Fruit fly (Drosophila melanogaster) whole organism, embryonic: ENCODE results near the gene Cpr65Av.

Experiments used
- Adf1 ChIP-seq: fragments of 200-800 bp; sonication (Bioruptor generic); IDR thresholded peaks from 2 replicates; pipeline ENCODE4 v1.3.6; 2022; ENCODE audit warnings: missing biosample characterization, missing genetic modification characterization
- Atf-2 ChIP-seq: fragments of 200-800 bp; sonication (Bioruptor generic); optimal IDR thresholded peaks from 2 replicates; lab custom pipeline; 2016; ENCODE audit warnings: missing biosample characterization, missing genetic modification characterization
- CG11695 ChIP-seq: fragments of 200-800 bp; sonication (Bioruptor generic); IDR thresholded peaks from 3 replicates; pipeline ENCODE4 v1.3.6; 2022; ENCODE audit warnings: missing biosample characterization, missing genetic modification characterization
- CG12219 ChIP-seq: fragments of 200-800 bp; sonication (Bioruptor generic); optimal IDR thresholded peaks from 3 replicates; lab custom pipeline; 2018; ENCODE audit warnings: missing biosample characterization, mild to moderate bottlenecking, missing genetic modification characterization
- CG12299 ChIP-seq: fragments of 200-800 bp; sonication (Bioruptor generic); optimal IDR thresholded peaks from 2 replicates; lab custom pipeline; 2018; ENCODE audit warnings: missing biosample characterization, mild to moderate bottlenecking, missing genetic modification characterization
- CG13424 ChIP-seq: fragments of 200-800 bp; sonication (Bioruptor generic); optimal IDR thresholded peaks from 2 replicates; lab custom pipeline; 2019; ENCODE audit warnings: missing biosample characterization, mild to moderate bottlenecking, missing genetic modification characterization, moderate library complexity
- CG15479 ChIP-seq: fragments of 200-800 bp; sonication (Bioruptor generic); optimal IDR thresholded peaks from 3 replicates; lab custom pipeline; 2019; ENCODE audit warnings: missing biosample characterization, mild to moderate bottlenecking, missing genetic modification characterization, moderate library complexity
- CG1603 ChIP-seq: fragments of 200-800 bp; sonication (Bioruptor generic); optimal IDR thresholded peaks from 2 replicates; lab custom pipeline; 2019; ENCODE audit warnings: missing biosample characterization, mild to moderate bottlenecking, missing genetic modification characterization, moderate library complexity
- CG17361 ChIP-seq: fragments of 200-800 bp; sonication (Bioruptor generic); IDR thresholded peaks from 3 replicates; pipeline ENCODE4 v1.3.6; 2022; ENCODE audit warnings: missing biosample characterization, missing genetic modification characterization
- CG17385 ChIP-seq: fragments of 200-800 bp; sonication (Bioruptor generic); optimal IDR thresholded peaks from 3 replicates; lab custom pipeline; 2018; ENCODE audit warnings: missing biosample characterization, mild to moderate bottlenecking, missing genetic modification characterization
- CG34376 ChIP-seq: fragments of 200-800 bp; sonication (Bioruptor generic); optimal IDR thresholded peaks from 2 replicates; lab custom pipeline; 2018; ENCODE audit warnings: missing biosample characterization, mild to moderate bottlenecking, missing genetic modification characterization
- CG6765 ChIP-seq: fragments of 200-800 bp; sonication (Bioruptor generic); optimal IDR thresholded peaks from 3 replicates; lab custom pipeline; 2017; ENCODE audit warnings: missing biosample characterization, mild to moderate bottlenecking, missing genetic modification characterization
- CG6854 ChIP-seq: fragments of 200-800 bp; sonication (Bioruptor generic); optimal IDR thresholded peaks from 3 replicates; lab custom pipeline; 2017; ENCODE audit warnings: missing biosample characterization, mild to moderate bottlenecking, missing genetic modification characterization
- CG7839 ChIP-seq: fragments of 200-800 bp; sonication (Bioruptor generic); optimal IDR thresholded peaks from 3 replicates; lab custom pipeline; 2018; ENCODE audit warnings: missing biosample characterization, mild to moderate bottlenecking, missing genetic modification characterization, moderate library complexity
- CG7928 ChIP-seq: fragments of 200-800 bp; sonication (Bioruptor generic); optimal IDR thresholded peaks from 2 replicates; lab custom pipeline; 2017; ENCODE audit warnings: missing biosample characterization, mild to moderate bottlenecking, missing genetic modification characterization
- Chrac-16 ChIP-seq: fragments of 200-800 bp; sonication (Bioruptor generic); optimal IDR thresholded peaks from 3 replicates; lab custom pipeline; 2016; ENCODE audit warnings: missing biosample characterization, missing genetic modification characterization
- Eip74EF ChIP-seq, 2 experiments: fragments of 200-800 bp in 1 of 2; fragments of >200 bp in 1 of 2; sonication (Bioruptor generic) in 1 of 2; optimal IDR thresholded peaks; 2 replicates each; lab custom pipeline; 2017 to 2019; ENCODE audit warnings: missing biosample characterization in 2 of 2, missing genetic modification characterization in 2 of 2, mild to moderate bottlenecking in 1 of 2, moderate library complexity in 1 of 2
- Fer3 ChIP-seq: fragments of 200-800 bp; sonication (Bioruptor generic); optimal IDR thresholded peaks from 2 replicates; lab custom pipeline; 2018; ENCODE audit warnings: missing biosample characterization, mild to moderate bottlenecking, missing genetic modification characterization, moderate library complexity
- GATAe ChIP-seq: fragments of 200-800 bp; sonication (Bioruptor generic); conservative IDR thresholded peaks from 2 replicates; pipeline ENCODE4 v1.3.6; 2022; ENCODE audit warnings: missing biosample characterization, missing genetic modification characterization
- Gug ChIP-seq: fragments of 200-800 bp; sonication (Bioruptor generic); IDR thresholded peaks from 4 replicates; pipeline ENCODE4 v1.3.6; 2022; ENCODE audit warnings: missing biosample characterization, missing genetic modification characterization
- H15 ChIP-seq: fragments of 200-800 bp; sonication (Bioruptor generic); IDR thresholded peaks from 3 replicates; pipeline ENCODE4 v1.3.6; 2022; ENCODE audit warnings: missing biosample characterization, missing genetic modification characterization
- HmgD ChIP-seq: fragments of 200-800 bp; sonication (Bioruptor generic); optimal IDR thresholded peaks from 3 replicates; lab custom pipeline; 2016; ENCODE audit warnings: missing biosample characterization, missing genetic modification characterization
- Kr ChIP-seq: fragments of 200-800 bp; sonication (Bioruptor generic); optimal IDR thresholded peaks from 2 replicates; lab custom pipeline; 2017; ENCODE audit warnings: missing biosample characterization, mild to moderate bottlenecking, missing genetic modification characterization
- MTF-1 ChIP-seq: fragments of 200-800 bp; sonication (Bioruptor generic); optimal IDR thresholded peaks from 2 replicates; lab custom pipeline; 2018; ENCODE audit warnings: missing biosample characterization, mild to moderate bottlenecking, missing genetic modification characterization, borderline replicate concordance
- Meics ChIP-seq: fragments of 200-800 bp; sonication (Bioruptor generic); optimal IDR thresholded peaks from 2 replicates; lab custom pipeline; 2017; ENCODE audit warnings: missing biosample characterization, mild to moderate bottlenecking, missing genetic modification characterization
- NC2α ChIP-seq: fragments of 200-800 bp; sonication (Bioruptor generic); optimal IDR thresholded peaks from 2 replicates; lab custom pipeline; 2016; ENCODE audit warnings: missing biosample characterization, missing genetic modification characterization
- Neu2 ChIP-seq: fragments of 200-800 bp; sonication (Bioruptor generic); optimal IDR thresholded peaks from 3 replicates; lab custom pipeline; 2016; ENCODE audit warnings: missing biosample characterization, missing genetic modification characterization, borderline replicate concordance
- Nf-YB ChIP-seq: fragments of 200-800 bp; sonication (Bioruptor generic); optimal IDR thresholded peaks from 3 replicates; lab custom pipeline; 2019; ENCODE audit warnings: missing biosample characterization, mild to moderate bottlenecking, missing genetic modification characterization, moderate library complexity
- PHDP ChIP-seq: fragments of 200-800 bp; sonication (Bioruptor generic); optimal IDR thresholded peaks from 3 replicates; lab custom pipeline; 2018; ENCODE audit warnings: missing biosample characterization, mild to moderate bottlenecking, missing genetic modification characterization, moderate library complexity
- Vsx1 ChIP-seq: fragments of 200-800 bp; sonication (Bioruptor generic); optimal IDR thresholded peaks from 2 replicates; lab custom pipeline; 2017; ENCODE audit warnings: missing biosample characterization, mild to moderate bottlenecking, missing genetic modification characterization, missing genetic modification reagents
- ash1 ChIP-seq: fragments of 200-800 bp; sonication (Bioruptor generic); optimal IDR thresholded peaks from 2 replicates; lab custom pipeline; 2018; ENCODE audit warnings: missing biosample characterization, mild to moderate bottlenecking, missing genetic modification characterization
- bsh ChIP-seq, 2 experiments: fragments of 200-800 bp; sonication (Bioruptor generic); optimal IDR thresholded peaks; 2 replicates each; lab custom pipeline; 2017 to 2018; ENCODE audit warnings: mild to moderate bottlenecking in 2 of 2, missing biosample characterization in 2 of 2, missing genetic modification characterization in 2 of 2, moderate library complexity in 1 of 2
- dmrt11E ChIP-seq: fragments of 200-800 bp; sonication (Bioruptor generic); optimal IDR thresholded peaks from 3 replicates; lab custom pipeline; 2018; ENCODE audit warnings: missing biosample characterization, mild to moderate bottlenecking, missing genetic modification characterization, moderate library complexity
- ewg ChIP-seq: fragments of 200-800 bp; sonication (Bioruptor generic); optimal IDR thresholded peaks from 3 replicates; lab custom pipeline; 2017; ENCODE audit warnings: mild to moderate bottlenecking, missing biosample characterization, missing genetic modification reagents, missing genetic modification characterization
- fd64A ChIP-seq: fragments of 200-800 bp; sonication (Bioruptor generic); optimal IDR thresholded peaks from 3 replicates; lab custom pipeline; 2018; ENCODE audit warnings: missing biosample characterization, mild to moderate bottlenecking, missing genetic modification characterization
- grn ChIP-seq: fragments of 200-800 bp; sonication (Bioruptor generic); optimal IDR thresholded peaks from 3 replicates; lab custom pipeline; 2017; ENCODE audit warnings: missing biosample characterization, missing genetic modification characterization
- ham ChIP-seq: fragments of 200-800 bp; sonication (Bioruptor generic); IDR thresholded peaks from 2 replicates; pipeline ENCODE4 v1.3.6; 2022; ENCODE audit warnings: missing biosample characterization, missing genetic modification characterization
- hkb ChIP-seq, 2 experiments: fragments of 200-800 bp in 1 of 2; fragments of >200 bp in 1 of 2; sonication (Bioruptor generic) in 1 of 2; IDR thresholded peaks in 1 of 2; optimal IDR thresholded peaks in 1 of 2; 2 replicates each; pipeline versions ENCODE4 v1.3.6 to Lab custom; 2017 to 2022; ENCODE audit warnings: missing biosample characterization in 1 of 2, missing genetic modification characterization in 1 of 2
- mld ChIP-seq: fragments of 200-800 bp; sonication (Bioruptor generic); IDR thresholded peaks from 3 replicates; pipeline ENCODE4 v1.3.6; 2022; ENCODE audit warnings: missing biosample characterization, missing genetic modification characterization; ENCODE audit not compliant: partially characterized antibody
- nmo ChIP-seq: fragments of 200-800 bp; sonication (Bioruptor generic); optimal IDR thresholded peaks from 2 replicates; lab custom pipeline; 2018; ENCODE audit warnings: missing biosample characterization, mild to moderate bottlenecking, missing genetic modification characterization, moderate library complexity
- odd ChIP-seq: fragments of 200-800 bp; sonication (Bioruptor generic); optimal IDR thresholded peaks from 2 replicates; lab custom pipeline; 2017; ENCODE audit warnings: missing biosample characterization, mild to moderate bottlenecking, missing genetic modification characterization
- pho ChIP-seq: fragments of 200-800 bp; sonication (Bioruptor generic); optimal IDR thresholded peaks from 2 replicates; lab custom pipeline; 2016; ENCODE audit warnings: missing biosample characterization, missing genetic modification characterization
- phol ChIP-seq: fragments of 200-800 bp; sonication (Bioruptor generic); optimal IDR thresholded peaks from 3 replicates; lab custom pipeline; 2018; ENCODE audit warnings: missing biosample characterization, mild to moderate bottlenecking, missing genetic modification characterization, moderate library complexity
- psq ChIP-seq: fragments of 200-800 bp; sonication (Bioruptor generic); optimal IDR thresholded peaks from 2 replicates; lab custom pipeline; 2017; ENCODE audit warnings: missing biosample characterization, missing genetic modification characterization
- sisA ChIP-seq: fragments of 200-800 bp; sonication (Bioruptor generic); IDR thresholded peaks from 2 replicates; pipeline ENCODE4 v1.3.6; 2022; ENCODE audit warnings: missing biosample characterization, missing genetic modification characterization
- slp2 ChIP-seq: fragments of 200-800 bp; sonication (Bioruptor generic); optimal IDR thresholded peaks from 2 replicates; lab custom pipeline; 2016; ENCODE audit warnings: missing biosample characterization, missing genetic modification characterization
- tgo ChIP-seq: fragments of 200-800 bp; sonication (Bioruptor generic); IDR thresholded peaks from 3 replicates; pipeline ENCODE4 v1.3.6; 2022; ENCODE audit warnings: missing biosample characterization, missing genetic modification characterization
- vvl ChIP-seq: fragments of 200-800 bp; sonication (Bioruptor generic); IDR thresholded peaks from 2 replicates; pipeline ENCODE4 v1.3.6; 2022; ENCODE audit warnings: missing biosample characterization, missing genetic modification characterization
- wdn ChIP-seq: fragments of 200-800 bp; sonication (Bioruptor generic); IDR thresholded peaks from 2 replicates; pipeline ENCODE4 v1.3.6; 2022; ENCODE audit warnings: missing biosample characterization, missing genetic modification characterization
- yki ChIP-seq: fragments of >200 bp; optimal IDR thresholded peaks from 3 replicates; lab custom pipeline; 2018

Cpr65Av gene

dm6 chr3L:6094697-6095096 is 45.1 kb downstream of the Cpr65Av start, which contains the start of the genes CG10467 and loj (continued):
- TF ChIP-seq CG6765 (GFP tag; lab: Kevin White, UChicago) (peak; percentile 74), CG12299 (peak; percentile 81), GATAe (GFP tag; lab: Robert Waterston, UW) (peak; percentile 92), Vsx1 (GFP tag; lab: Kevin White, UChicago) (peak; percentile 73), odd (peak; percentile 76), yki (no peak), Kr (GFP tag; lab: Kevin White, UChicago) (peak; percentile 33), ash1 (GFP tag; lab: Kevin White, UChicago) (peak; percentile 19), Nf-YB (GFP tag; lab: Kevin White, UChicago) (peak; percentile 82), nmo (peak; percentile 98), fd64A (GFP tag; lab: Kevin White, UChicago) (peak; percentile 36), PHDP (peak; percentile 97), CG17385 (GFP tag; lab: Kevin White, UChicago) (peak; percentile 85), phol (peak; percentile 98), CG17361 (peak; percentile 93), sisA (GFP tag; lab: Robert Waterston, UW) (peak; percentile 99), Atf-2 (GFP tag; lab: Kevin White, UChicago) (peak; percentile 60), Meics (GFP tag; lab: Kevin White, UChicago) (peak; percentile 92), slp2 (GFP tag; lab: Kevin White, UChicago) (peak; percentile 72), CG11695 (GFP tag; lab: Robert Waterston, UW) (peak; percentile 89), H15 (GFP tag; lab: Robert Waterston, UW) (peak; percentile 96), mld (GFP tag; lab: Robert Waterston, UW) (no peak), HmgD (GFP tag; lab: Kevin White, UChicago) (peak; percentile 49), Neu2 (GFP tag; lab: Kevin White, UChicago) (no peak), MTF-1 (GFP tag; lab: Kevin White, UChicago) (peak; percentile 84), bsh (GFP tag; optimal IDR thresholded peaks at IDR 0.05; lab: Kevin White, UChicago) (peak in 1 of 2 experiments; percentile 97), vvl (GFP tag; lab: Robert Waterston, UW) (peak; percentile 97), psq (GFP tag; lab: Kevin White, UChicago) (peak; percentile 91), CG34376 (peak; percentile 75), grn (GFP tag; lab: Kevin White, UChicago) (peak; percentile 67), CG7928 (GFP tag; lab: Kevin White, UChicago) (peak; percentile 75), dmrt11E (tag; lab: Kevin White, UChicago) (peak; percentile 98), ham (peak; percentile 91), Adf1 (GFP tag; lab: Robert Waterston, UW) (peak; percentile 79), ewg (peak; percentile 90), Eip74EF (GFP tag; optimal IDR thresholded peaks at IDR 0.05; lab: Kevin White, UChicago) (peak in 1 of 2 experiments; percentile 78), Chrac-16 (GFP tag; lab: Kevin White, UChicago) (peak; percentile 97), Gug (GFP tag; lab: Robert Waterston, UW) (peak; percentile 98), CG15479 (GFP tag; lab: Kevin White, UChicago) (peak; percentile 44), CG12219 (GFP tag; lab: Kevin White, UChicago) (peak; percentile 73), tgo (peak; percentile 97), hkb (optimal IDR thresholded peaks at IDR 0.05; lab: Kevin White, UChicago) (no peak), hkb (GFP tag; IDR thresholded peaks at IDR 0.05; lab: Robert Waterston, UW) (peak; percentile 90), Fer3 (tag; lab: Kevin White, UChicago) (peak; percentile 97), CG13424 (peak; percentile 98), pho (GFP tag; lab: Kevin White, UChicago) (peak; percentile 85), CG7839 (tag; lab: Kevin White, UChicago) (peak; percentile 96), NC2α (no peak), wdn (peak; percentile 93), CG1603 (tag; lab: Kevin White, UChicago) (peak; percentile 51), CG6854 (GFP tag; lab: Kevin White, UChicago) (peak; percentile 26)
